Worm (Caenorhabditis elegans) whole organism, L4/young adult: Measurements from ENCODE around the gene F55H2.8.

ENCODE experiments used
- W03F9.2 ChIP-seq: fragments of 150-350 bp; optimal IDR thresholded peaks from 2 replicates; lab custom pipeline; 2014; ENCODE audit warnings: missing biosample characterization, missing genetic modification characterization
- him-1 ChIP-seq: sonication (generic microtip); optimal IDR thresholded peaks from 2 replicates; lab custom pipeline; 2016; ENCODE audit warnings: missing genotype, missing genetic modification reagents, missing genetic modification characterization, missing compliant biosample characterization

- no peak for TF ChIP-seq him-1 (tag; lab: Kevin White, UChicago)
- TF ChIP-seq W03F9.2 (tag; lab: Kevin White, UChicago): no peak
Observed at ce11 chrIII:9504347-9504746, 9.3 kb upstream of the F55H2.8 start.
